Fruit fly (Drosophila melanogaster): Measurements from ENCODE around the gene crp.

The crp gene

DNA sequence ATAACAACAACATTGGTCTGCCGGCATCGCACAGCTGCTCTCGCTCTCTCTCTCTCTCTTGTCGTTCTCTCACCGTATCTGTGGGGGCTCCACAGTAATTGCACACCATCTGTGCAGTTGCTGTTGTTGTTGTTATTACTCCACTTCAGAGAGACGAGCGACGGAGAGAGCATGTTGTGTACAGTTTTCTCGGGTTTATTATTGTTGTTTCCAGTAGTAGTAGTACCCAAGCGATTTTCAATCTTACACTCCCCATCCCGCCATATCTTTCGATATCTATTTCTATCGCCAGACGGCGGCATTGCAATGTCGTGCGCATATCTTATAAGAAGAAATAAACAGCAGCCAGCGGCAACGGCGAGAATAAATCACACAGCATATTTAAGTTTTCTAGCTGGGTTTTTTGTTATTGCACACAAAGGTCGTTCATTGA lies 19.4 kb downstream of the crp start:
- no peak for TF ChIP-seq pan (optimal IDR thresholded peaks at IDR 0.05)
- no peak for TF ChIP-seq CG32264 (GFP tag; optimal IDR thresholded peaks at IDR 0.05)
- no peak for TF ChIP-seq Dfd (GFP tag; optimal IDR thresholded peaks at IDR 0.05)
- TF ChIP-seq Hnf4 (GFP tag; optimal IDR thresholded peaks at IDR 0.05) = no peak
- TF ChIP-seq CG9705 (GFP tag; optimal IDR thresholded peaks at IDR 0.05) = no peak
- TF ChIP-seq dsf (GFP tag; optimal IDR thresholded peaks at IDR 0.05; ENCODE audit: borderline replicate concordance) = no peak
- no peak for TF ChIP-seq OdsH (GFP tag; optimal IDR thresholded peaks at IDR 0.05)
- no peak for TF ChIP-seq woc (GFP tag; optimal IDR thresholded peaks at IDR 0.05)
- no peak for TF ChIP-seq Hr83 (GFP tag; optimal IDR thresholded peaks at IDR 0.05; ENCODE audit: poor library complexity, severe bottlenecking)
- no peak for TF ChIP-seq tai (GFP tag; optimal IDR thresholded peaks at IDR 0.05)
- no peak for TF ChIP-seq usp (GFP tag; optimal IDR thresholded peaks at IDR 0.05)
- TF ChIP-seq psq (GFP tag; optimal IDR thresholded peaks at IDR 0.05) = no peak
- no peak for TF ChIP-seq sv (GFP tag; optimal IDR thresholded peaks at IDR 0.05)
- TF ChIP-seq fru (GFP tag; optimal IDR thresholded peaks at IDR 0.05) = peak; percentile 86
- peak; percentile 44 for TF ChIP-seq Vsx2 (GFP tag; optimal IDR thresholded peaks at IDR 0.05; ENCODE audit: partially characterized antibody)
- no peak for TF ChIP-seq jim (GFP tag; optimal IDR thresholded peaks at IDR 0.05)
- no peak for TF ChIP-seq Hr78 (GFP tag; optimal IDR thresholded peaks at IDR 0.05)
- no peak for TF ChIP-seq N (GFP tag; optimal IDR thresholded peaks at IDR 0.05)
- TF ChIP-seq Rel (GFP tag; optimal IDR thresholded peaks at IDR 0.05) = no peak
- TF ChIP-seq Rel (tag; optimal IDR thresholded peaks at IDR 0.05) = peak; percentile 53
- TF ChIP-seq Mio (GFP tag; optimal IDR thresholded peaks at IDR 0.05) = no peak
- no peak for TF ChIP-seq ey (GFP tag; optimal IDR thresholded peaks at IDR 0.05)
- TF ChIP-seq sage (GFP tag; optimal IDR thresholded peaks at IDR 0.05) = no peak
- TF ChIP-seq dl (GFP tag; optimal IDR thresholded peaks at IDR 0.05; ENCODE audit: insufficient read depth in 1 of 2, partially characterized antibody in 2 of 2) = peak; percentile 67 to 71
- TF ChIP-seq Myc (optimal IDR thresholded peaks at IDR 0.05) = no peak
- TF ChIP-seq GATAd (GFP tag; optimal IDR thresholded peaks at IDR 0.05) = no peak
- no peak for TF ChIP-seq lola (GFP tag; optimal IDR thresholded peaks at IDR 0.05)
- TF ChIP-seq brk (GFP tag; optimal IDR thresholded peaks at IDR 0.05) = no peak
- TF ChIP-seq Abd-B (GFP tag; optimal IDR thresholded peaks at IDR 0.05) = no peak
- no peak for TF ChIP-seq Jra (GFP tag; optimal IDR thresholded peaks at IDR 0.05)
- no peak for TF ChIP-seq dmrt93B (GFP tag; optimal IDR thresholded peaks at IDR 0.05)
- TF ChIP-seq CrebA (GFP tag; optimal IDR thresholded peaks at IDR 0.05; ENCODE audit: borderline replicate concordance) = no peak
- TF ChIP-seq foxo (GFP tag; optimal IDR thresholded peaks at IDR 0.05) = no peak
- no peak for TF ChIP-seq rgr (GFP tag; optimal IDR thresholded peaks at IDR 0.05)
- no peak for TF ChIP-seq h (GFP tag; optimal IDR thresholded peaks at IDR 0.05)
- TF ChIP-seq Sp1 (GFP tag; optimal IDR thresholded peaks at IDR 0.05) = no peak
- TF ChIP-seq br (GFP tag; optimal IDR thresholded peaks at IDR 0.05) = no peak
- peak; percentile 77 for TF ChIP-seq Dif (GFP tag; optimal IDR thresholded peaks at IDR 0.05; ENCODE audit: partially characterized antibody)
- TF ChIP-seq HLH106 (tag; optimal IDR thresholded peaks at IDR 0.05) = no peak

DNA sequence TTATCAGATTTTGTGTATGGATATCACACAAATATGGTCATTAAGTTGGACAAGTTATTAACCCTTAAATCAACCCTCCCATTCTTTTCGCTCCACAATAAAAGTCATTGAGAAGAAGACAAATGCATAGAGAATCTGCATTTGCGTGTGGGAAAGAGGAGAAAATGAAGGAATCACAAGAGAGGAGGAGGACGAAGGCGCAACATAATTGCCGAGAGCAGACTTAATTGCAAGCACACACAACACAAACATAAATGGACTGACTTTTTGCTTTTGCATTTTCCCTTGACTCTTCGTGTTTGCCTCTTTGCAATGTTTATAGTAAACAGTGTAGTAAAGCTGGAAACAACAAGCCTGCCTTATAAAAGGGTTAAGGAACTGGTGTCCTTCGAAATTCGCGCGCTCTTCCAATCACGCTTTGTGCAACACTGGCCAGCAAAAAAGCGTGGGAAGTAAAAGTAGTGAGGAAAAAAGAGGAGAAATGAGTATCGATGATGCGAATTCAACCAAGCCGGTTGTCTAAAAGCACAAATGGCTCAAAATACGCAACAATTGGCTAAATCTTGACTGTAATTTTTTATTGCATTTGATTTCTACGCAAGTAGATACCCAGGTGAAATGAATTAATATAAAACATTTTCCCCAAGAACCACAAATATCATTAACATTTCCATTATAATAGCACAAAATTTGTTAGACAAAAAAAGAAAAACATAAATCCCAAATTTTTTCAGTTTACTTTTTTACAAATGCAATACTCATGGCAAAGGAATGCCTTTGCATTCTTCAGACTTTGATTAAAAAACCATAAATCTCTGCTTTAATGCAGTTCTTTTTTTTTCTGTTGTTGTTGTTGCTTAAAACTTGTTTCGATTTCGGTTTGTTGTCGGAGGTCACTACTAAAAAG lies 20.1 kb downstream of the crp start:
- peak in 1 of 2 experiments; percentile 18 for TF ChIP-seq foxo (GFP tag; optimal IDR thresholded peaks at IDR 0.05)
- no peak for TF ChIP-seq CG9705 (GFP tag; optimal IDR thresholded peaks at IDR 0.05)
- no peak for TF ChIP-seq GATAd (GFP tag; optimal IDR thresholded peaks at IDR 0.05)
- TF ChIP-seq dl (GFP tag; optimal IDR thresholded peaks at IDR 0.05; ENCODE audit: insufficient read depth in 1 of 2, partially characterized antibody in 2 of 2) = no peak
- no peak for TF ChIP-seq N (GFP tag; optimal IDR thresholded peaks at IDR 0.05)
- peak; percentile 82 for TF ChIP-seq psq (GFP tag; optimal IDR thresholded peaks at IDR 0.05)
- peak; percentile 27 for TF ChIP-seq Hr83 (GFP tag; optimal IDR thresholded peaks at IDR 0.05; ENCODE audit: poor library complexity, severe bottlenecking)
- no peak for TF ChIP-seq OdsH (GFP tag; optimal IDR thresholded peaks at IDR 0.05)
- no peak for TF ChIP-seq Sp1 (GFP tag; optimal IDR thresholded peaks at IDR 0.05)
- no peak for TF ChIP-seq sv (GFP tag; optimal IDR thresholded peaks at IDR 0.05)
- peak; percentile 3 for TF ChIP-seq ey (GFP tag; optimal IDR thresholded peaks at IDR 0.05)

All from whole organism, wandering third instar larva.